Fruit fly (Drosophila melanogaster) whole organism, embryonic: ENCODE measurements around the gene ClpP.

Experiments used
- Ada2b ChIP-seq: fragments of 200-800 bp; sonication (Bioruptor generic); IDR thresholded peaks from 2 replicates; pipeline ENCODE4 v1.3.6; 2022; ENCODE audit warnings: missing biosample characterization, missing genetic modification characterization
- B-H1 ChIP-seq: fragments of 200-800 bp; sonication (Bioruptor generic); IDR thresholded peaks from 3 replicates; pipeline ENCODE4 v1.3.6; 2022; ENCODE audit warnings: missing biosample characterization, missing genetic modification characterization
- CG10321 ChIP-seq: fragments of 200-800 bp; sonication (Bioruptor generic); IDR thresholded peaks from 2 replicates; pipeline ENCODE4 v1.3.6; 2022; ENCODE audit warnings: missing biosample characterization, missing genetic modification characterization
- CG10565 ChIP-seq: fragments of 200-800 bp; sonication (Bioruptor generic); optimal IDR thresholded peaks from 3 replicates; lab custom pipeline; 2016; ENCODE audit warnings: missing biosample characterization, mild to moderate bottlenecking, missing genetic modification characterization
- CG10959 ChIP-seq: fragments of 200-800 bp; sonication (Bioruptor generic); IDR thresholded peaks from 2 replicates; pipeline ENCODE4 v1.3.6; 2022; ENCODE audit warnings: missing biosample characterization, missing genetic modification characterization
- CG12071 ChIP-seq: fragments of 200-800 bp; sonication (Bioruptor generic); optimal IDR thresholded peaks from 3 replicates; lab custom pipeline; 2018; ENCODE audit warnings: missing biosample characterization, mild to moderate bottlenecking, missing genetic modification characterization
- CG14965 ChIP-seq: fragments of 200-800 bp; sonication (Bioruptor generic); optimal IDR thresholded peaks from 2 replicates; lab custom pipeline; 2016; ENCODE audit warnings: missing biosample characterization, missing genetic modification characterization, borderline replicate concordance
- CG16815 ChIP-seq: fragments of 200-800 bp; sonication (Bioruptor generic); optimal IDR thresholded peaks from 3 replicates; lab custom pipeline; 2017; ENCODE audit warnings: missing biosample characterization, mild to moderate bottlenecking, missing genetic modification characterization
- CG17829 ChIP-seq: fragments of 200-800 bp; optimal IDR thresholded peaks from 2 replicates; lab custom pipeline; 2019; ENCODE audit warnings: missing biosample characterization, mild to moderate bottlenecking, missing genetic modification characterization, moderate library complexity
- CG2129 ChIP-seq: fragments of 200-800 bp; sonication (Bioruptor generic); IDR thresholded peaks from 2 replicates; pipeline ENCODE4 v1.3.6; 2022; ENCODE audit warnings: missing biosample characterization, missing genetic modification characterization; ENCODE audit not compliant: partially characterized antibody
- CG32767 ChIP-seq: fragments of 200-800 bp; sonication (Bioruptor generic); IDR thresholded peaks from 2 replicates; pipeline ENCODE4 v1.3.6; 2022; ENCODE audit warnings: missing biosample characterization, missing genetic modification characterization
- CG32772 ChIP-seq: fragments of 200-800 bp; sonication (Bioruptor generic); IDR thresholded peaks from 2 replicates; pipeline ENCODE4 v1.3.6; 2022; ENCODE audit warnings: missing biosample characterization, missing genetic modification characterization
- CG4328 ChIP-seq: fragments of 200-800 bp; sonication (Bioruptor generic); optimal IDR thresholded peaks from 3 replicates; lab custom pipeline; 2017; ENCODE audit warnings: missing biosample characterization, missing genetic modification reagents, missing genetic modification characterization
- CG6175 ChIP-seq: fragments of 200-800 bp; sonication (Bioruptor generic); IDR thresholded peaks from 3 replicates; pipeline ENCODE4 v1.3.6; 2022; ENCODE audit warnings: missing biosample characterization, missing genetic modification characterization
- CG6254 ChIP-seq: fragments of 200-800 bp; sonication (Bioruptor generic); optimal IDR thresholded peaks from 3 replicates; lab custom pipeline; 2017; ENCODE audit warnings: mild to moderate bottlenecking, missing biosample characterization, missing genetic modification reagents, missing genetic modification characterization
- CG7839 ChIP-seq: fragments of 200-800 bp; sonication (Bioruptor generic); optimal IDR thresholded peaks from 3 replicates; lab custom pipeline; 2018; ENCODE audit warnings: missing biosample characterization, mild to moderate bottlenecking, missing genetic modification characterization, moderate library complexity
- Camta ChIP-seq: fragments of 200-800 bp; sonication (Bioruptor generic); optimal IDR thresholded peaks from 2 replicates; lab custom pipeline; 2016; ENCODE audit warnings: missing biosample characterization, missing genetic modification characterization
- Deaf1 ChIP-seq: fragments of 200-800 bp; optimal IDR thresholded peaks from 3 replicates; lab custom pipeline; 2019; ENCODE audit warnings: missing biosample characterization, mild to moderate bottlenecking, missing genetic modification characterization, moderate library complexity
- Doc2 ChIP-seq: fragments of 200-800 bp; sonication (Bioruptor generic); IDR thresholded peaks from 2 replicates; pipeline ENCODE4 v1.3.6; 2022; ENCODE audit warnings: missing biosample characterization, missing genetic modification characterization
- Dp ChIP-seq: fragments of 200-800 bp; sonication (Bioruptor generic); optimal IDR thresholded peaks from 2 replicates; lab custom pipeline; 2018; ENCODE audit warnings: missing biosample characterization, mild to moderate bottlenecking, missing genetic modification characterization, moderate library complexity
- Ets65A ChIP-seq: fragments of 200-800 bp; sonication (Bioruptor generic); peaks from one replicate; lab custom pipeline; 2016; ENCODE audit warnings: missing biosample characterization, missing genetic modification characterization
- GATAe ChIP-seq: fragments of 200-800 bp; sonication (Bioruptor generic); conservative IDR thresholded peaks from 2 replicates; pipeline ENCODE4 v1.3.6; 2022; ENCODE audit warnings: missing biosample characterization, missing genetic modification characterization
- HLH4C ChIP-seq: fragments of 200-800 bp; sonication (Bioruptor generic); IDR thresholded peaks from 3 replicates; pipeline ENCODE4 v1.3.6; 2022; ENCODE audit warnings: missing biosample characterization, missing genetic modification characterization; ENCODE audit not compliant: partially characterized antibody
- Lim3 ChIP-seq: fragments of 200-800 bp; sonication (Bioruptor generic); IDR thresholded peaks from 2 replicates; pipeline ENCODE4 v1.3.6; 2022; ENCODE audit warnings: missing biosample characterization, missing genetic modification characterization
- Pdp1 ChIP-seq, 2 experiments: fragments of 200-800 bp; sonication (Bioruptor generic); optimal IDR thresholded peaks; 3 replicates each; lab custom pipeline; 2016; ENCODE audit warnings: missing biosample characterization in 2 of 2, missing genetic modification characterization in 2 of 2, mild to moderate bottlenecking in 1 of 2, moderate library complexity in 1 of 2
- Spps ChIP-seq: fragments of 200-800 bp; sonication (Bioruptor generic); optimal IDR thresholded peaks from 2 replicates; lab custom pipeline; 2018; ENCODE audit warnings: missing biosample characterization, mild to moderate bottlenecking, missing genetic modification characterization
- al ChIP-seq: fragments of 200-800 bp; sonication (Bioruptor generic); IDR thresholded peaks from 2 replicates; pipeline ENCODE4 v1.3.6; 2022; ENCODE audit warnings: missing biosample characterization, missing genetic modification characterization
- ara ChIP-seq: fragments of 200-800 bp; sonication (Bioruptor generic); IDR thresholded peaks from 2 replicates; pipeline ENCODE4 v1.3.6; 2022; ENCODE audit warnings: missing biosample characterization, missing genetic modification characterization
- bigmax ChIP-seq: fragments of 200-800 bp; sonication (Bioruptor generic); optimal IDR thresholded peaks from 2 replicates; lab custom pipeline; 2018; ENCODE audit warnings: missing biosample characterization, mild to moderate bottlenecking, missing genetic modification characterization
- chinmo ChIP-seq: fragments of 200-800 bp; sonication (Bioruptor generic); IDR thresholded peaks from 4 replicates; pipeline ENCODE4 v1.3.6; 2022; ENCODE audit warnings: missing biosample characterization, missing genetic modification characterization; ENCODE audit not compliant: partially characterized antibody
- corto ChIP-seq: fragments of 200-800 bp; sonication (Bioruptor generic); optimal IDR thresholded peaks from 2 replicates; lab custom pipeline; 2016; ENCODE audit warnings: missing biosample characterization, mild to moderate bottlenecking, missing genetic modification characterization, moderate library complexity
- cwo ChIP-seq: fragments of 200-800 bp; sonication (Bioruptor generic); optimal IDR thresholded peaks from 3 replicates; lab custom pipeline; 2017; ENCODE audit warnings: missing biosample characterization, missing genetic modification characterization, mild to moderate bottlenecking, moderate library complexity, missing genetic modification reagents
- dmrt11E ChIP-seq: fragments of 200-800 bp; sonication (Bioruptor generic); optimal IDR thresholded peaks from 3 replicates; lab custom pipeline; 2018; ENCODE audit warnings: missing biosample characterization, mild to moderate bottlenecking, missing genetic modification characterization, moderate library complexity
- dysf ChIP-seq: fragments of 200-800 bp; sonication (Bioruptor generic); IDR thresholded peaks from 3 replicates; pipeline ENCODE4 v1.3.6; 2022; ENCODE audit warnings: missing biosample characterization, missing genetic modification characterization
- en ChIP-seq: fragments of 200-800 bp; sonication (Bioruptor generic); optimal IDR thresholded peaks from 2 replicates; lab custom pipeline; 2016; ENCODE audit warnings: missing biosample characterization, missing genetic modification characterization
- fru ChIP-seq: fragments of >200 bp; optimal IDR thresholded peaks from 2 replicates; lab custom pipeline; 2017
- insv ChIP-seq, 2 experiments: fragments of 200-800 bp; sonication (Bioruptor generic); optimal IDR thresholded peaks; 3 replicates each; lab custom pipeline; 2016 to 2018; ENCODE audit warnings: missing biosample characterization in 2 of 2, missing genetic modification characterization in 2 of 2
- mirr ChIP-seq: fragments of 200-800 bp; sonication (Bioruptor generic); optimal IDR thresholded peaks from 3 replicates; lab custom pipeline; 2018; ENCODE audit warnings: missing biosample characterization, mild to moderate bottlenecking, missing genetic modification characterization
- oc ChIP-seq: fragments of 200-800 bp; sonication (Bioruptor generic); optimal IDR thresholded peaks from 2 replicates; lab custom pipeline; 2018; ENCODE audit warnings: missing biosample characterization, mild to moderate bottlenecking, missing genetic modification characterization, moderate library complexity
- rib ChIP-seq: fragments of 200-800 bp; sonication (Bioruptor generic); IDR thresholded peaks from 2 replicates; pipeline ENCODE4 v1.3.6; 2022; ENCODE audit warnings: missing biosample characterization, missing genetic modification characterization
- sc ChIP-seq, 3 experiments: fragments of >200 bp in 2 of 3; fragments of 200-800 bp in 1 of 3; sonication (Bioruptor generic) in 1 of 3; optimal IDR thresholded peaks; 2 replicates in 2 of 3; 3 replicates in 1 of 3; lab custom pipeline; 2017; ENCODE audit warnings: mild to moderate bottlenecking in 1 of 3, missing biosample characterization in 1 of 3, missing genetic modification characterization in 1 of 3, missing genetic modification reagents in 1 of 3
- scrt ChIP-seq: fragments of 200-800 bp; sonication (Bioruptor generic); optimal IDR thresholded peaks from 2 replicates; lab custom pipeline; 2018; ENCODE audit warnings: missing biosample characterization, mild to moderate bottlenecking, missing genetic modification characterization, moderate library complexity
- sd ChIP-seq: fragments of 200-800 bp; sonication (Bioruptor generic); optimal IDR thresholded peaks from 3 replicates; lab custom pipeline; 2018; ENCODE audit warnings: missing biosample characterization, mild to moderate bottlenecking, missing genetic modification characterization, moderate library complexity
- sisA ChIP-seq: fragments of 200-800 bp; sonication (Bioruptor generic); IDR thresholded peaks from 2 replicates; pipeline ENCODE4 v1.3.6; 2022; ENCODE audit warnings: missing biosample characterization, missing genetic modification characterization
- tll ChIP-seq, 2 experiments: fragments of 200-800 bp in 1 of 2; fragments of >200 bp in 1 of 2; sonication (Bioruptor generic) in 1 of 2; optimal IDR thresholded peaks; 2 replicates each; lab custom pipeline; 2017 to 2019; ENCODE audit warnings: missing biosample characterization in 2 of 2, missing genetic modification characterization in 2 of 2, mild to moderate bottlenecking in 1 of 2, moderate library complexity in 1 of 2
- tup ChIP-seq: fragments of 200-800 bp; sonication (Bioruptor generic); optimal IDR thresholded peaks from 2 replicates; lab custom pipeline; 2016; ENCODE audit warnings: missing biosample characterization, mild to moderate bottlenecking, missing genetic modification characterization, moderate library complexity
- unpg ChIP-seq: fragments of 200-800 bp; sonication (Bioruptor generic); optimal IDR thresholded peaks from 3 replicates; lab custom pipeline; 2018; ENCODE audit warnings: missing biosample characterization, mild to moderate bottlenecking, missing genetic modification characterization, moderate library complexity
- usp ChIP-seq: fragments of >200 bp; optimal IDR thresholded peaks from 2 replicates; lab custom pipeline; 2017; ENCODE audit warnings: missing biosample characterization, missing genetic modification characterization
- vnd ChIP-seq: fragments of 200-800 bp; sonication (Bioruptor generic); IDR thresholded peaks from 3 replicates; pipeline ENCODE4 v1.3.6; 2022; ENCODE audit warnings: missing biosample characterization, missing genetic modification characterization; ENCODE audit not compliant: partially characterized antibody

The ClpP gene

dm6 chr2L:10386208-10386805, 29.7 kb downstream of the ClpP start, which contains the start of the genes Cdk1 and mRpS7 (continued):
- TF ChIP-seq Ada2b (GFP tag; lab: Robert Waterston, UW) (peak; percentile 50; the same call in 1 of the 2 replicates), oc (no peak), CG14965 (no peak), Dp (GFP tag; lab: Kevin White, UChicago) (peak; percentile 74), CG10321 (GFP tag; lab: Robert Waterston, UW) (no peak), tll (GFP tag; optimal IDR thresholded peaks at IDR 0.05; lab: Kevin White, UChicago) (peak in 1 of 2 experiments; percentile 9), al (GFP tag; lab: Robert Waterston, UW) (peak; percentile 54), cwo (GFP tag; lab: Kevin White, UChicago) (peak; percentile 44), chinmo (GFP tag; lab: Robert Waterston, UW) (no peak), CG10565 (peak; percentile 52), CG7839 (peak; percentile 86), sisA (peak; percentile 38; the same call in 1 of the 2 replicates), vnd (GFP tag; lab: Robert Waterston, UW) (no peak), Lim3 (GFP tag; lab: Robert Waterston, UW) (no peak), Spps (peak; percentile 66), CG32767 (GFP tag; lab: Robert Waterston, UW) (peak; percentile 61; the same call in 1 of the 2 replicates), bigmax (GFP tag; lab: Kevin White, UChicago) (no peak), unpg (GFP tag; lab: Kevin White, UChicago) (peak; percentile 79), mirr (GFP tag; lab: Kevin White, UChicago) (no peak), CG2129 (no peak), CG6175 (GFP tag; lab: Robert Waterston, UW) (no peak), sd (tag; lab: Kevin White, UChicago) (peak; percentile 59), Deaf1 (peak; percentile 39), Ets65A (GFP tag; lab: Kevin White, UChicago) (peak; percentile 85), Camta (GFP tag; lab: Kevin White, UChicago) (peak; percentile 57), CG4328 (GFP tag; lab: Kevin White, UChicago) (no peak), insv (GFP tag; optimal IDR thresholded peaks at IDR 0.05; lab: Kevin White, UChicago) (no peak), CG17829 (tag; lab: Kevin White, UChicago) (peak; percentile 70), corto (no peak), CG6254 (GFP tag; lab: Kevin White, UChicago) (peak; percentile 38), dysf (GFP tag; lab: Robert Waterston, UW) (peak; percentile 77; the same call in 2 of the 3 replicates), CG12071 (no peak), en (GFP tag; lab: Kevin White, UChicago) (no peak), scrt (GFP tag; lab: Kevin White, UChicago) (peak; percentile 38), dmrt11E (peak; percentile 71), HLH4C (no peak), sc (optimal IDR thresholded peaks at IDR 0.05; lab: Kevin White, UChicago) (no peak), sc (GFP tag; optimal IDR thresholded peaks at IDR 0.05; lab: Kevin White, UChicago) (peak; percentile 36), usp (GFP tag; lab: Kevin White, UChicago) (no peak), Doc2 (GFP tag; lab: Robert Waterston, UW) (no peak), CG32772 (peak; percentile 72), tup (GFP tag; lab: Kevin White, UChicago) (no peak), B-H1 (GFP tag; lab: Robert Waterston, UW) (peak; percentile 63), CG16815 (peak; percentile 51), ara (GFP tag; lab: Robert Waterston, UW) (no peak), Pdp1 (GFP tag; optimal IDR thresholded peaks at IDR 0.05; lab: Kevin White, UChicago) (peak in 1 of 2 experiments; percentile 56), GATAe (GFP tag; lab: Robert Waterston, UW) (no peak), rib (no peak), fru (lab: Kevin White, UChicago) (no peak), CG10959 (GFP tag; lab: Robert Waterston, UW) (no peak)
